Fruit fly (Drosophila melanogaster): ENCODE data around the gene Ref2.

DNA sequence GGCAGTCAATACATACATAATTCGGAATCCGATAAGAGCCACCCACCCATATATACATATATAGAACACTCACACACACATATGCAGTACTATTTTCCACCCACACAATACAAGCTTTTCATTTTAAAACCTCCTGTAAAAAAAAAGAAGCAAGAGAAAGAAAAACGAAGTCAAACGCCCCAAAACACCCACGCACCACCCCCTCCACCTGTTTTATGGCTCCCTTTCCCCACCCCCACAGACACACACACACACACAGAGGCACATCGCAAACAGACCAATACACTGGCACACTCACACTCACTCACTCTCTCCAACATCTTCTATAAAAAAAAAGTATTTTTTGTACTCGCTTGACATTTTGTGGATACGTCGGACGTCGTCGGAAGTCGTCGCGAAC, 11.2 kb upstream of the Ref2 start:
- TF ChIP-seq usp (GFP tag; optimal IDR thresholded peaks at IDR 0.05), result no peak
- TF ChIP-seq CG8478 (optimal IDR thresholded peaks at IDR 0.05), result no peak
- TF ChIP-seq Dll (optimal IDR thresholded peaks at IDR 0.05), result no peak
- no peak for TF ChIP-seq pan (optimal IDR thresholded peaks at IDR 0.05)
- TF ChIP-seq EcR (GFP tag; optimal IDR thresholded peaks at IDR 0.05), result no peak
- no peak for TF ChIP-seq psq (optimal IDR thresholded peaks at IDR 0.05)

Data from whole organism.